Fruit fly (Drosophila melanogaster): ENCODE measurements around the gene CG13077.

The CG13077 gene

DNA sequence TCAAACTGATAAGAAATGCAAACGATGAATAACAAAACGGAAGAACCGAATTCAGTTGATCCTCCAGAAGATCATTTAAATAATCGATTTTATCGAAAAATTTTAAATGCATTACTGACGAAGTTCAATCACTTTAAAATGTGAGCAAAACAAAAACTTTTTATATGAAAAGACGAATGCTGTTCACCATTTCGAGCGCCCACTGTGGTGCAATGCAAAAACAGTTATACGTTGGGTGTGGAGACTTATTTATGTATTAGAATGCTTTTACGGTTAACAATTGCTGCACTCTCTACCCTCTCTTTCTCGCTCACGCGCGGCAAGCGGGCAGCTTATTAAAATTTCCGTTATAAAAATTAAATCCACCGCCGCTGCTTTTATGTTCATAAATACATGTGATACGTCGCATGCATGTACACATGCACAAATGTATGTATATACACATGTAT, 5.2 kb downstream of the CG13077 start (continued):
- TF ChIP-seq CG32006 (GFP tag; optimal IDR thresholded peaks at IDR 0.05): peak; percentile 69
- peak; percentile 52 for TF ChIP-seq topi (GFP tag; optimal IDR thresholded peaks at IDR 0.05)
- no peak for TF ChIP-seq Sox15 (GFP tag; optimal IDR thresholded peaks at IDR 0.05)
- TF ChIP-seq Hr4 (GFP tag; optimal IDR thresholded peaks at IDR 0.05): peak; percentile 73
- no peak for TF ChIP-seq Eip75B (GFP tag; optimal IDR thresholded peaks at IDR 0.05)

dm6 chr2L:19571574-19572495, 6.2 kb downstream of the CG13077 start:
- TF ChIP-seq CG3032 (tag; optimal IDR thresholded peaks at IDR 0.05) (peak; percentile 1), CG6276 (GFP tag; optimal IDR thresholded peaks at IDR 0.05) (no peak), Sox15 (GFP tag; optimal IDR thresholded peaks at IDR 0.05) (no peak), CG34406 (GFP tag; optimal IDR thresholded peaks at IDR 0.05) (no peak), CG15336 (GFP tag; IDR thresholded peaks at IDR 0.05) (peak; percentile 9; the same call in 1 of the 2 replicates), cyc (GFP tag; optimal IDR thresholded peaks at IDR 0.05) (no peak), CG4318 (GFP tag; optimal IDR thresholded peaks at IDR 0.05) (no peak), dsx (GFP tag; optimal IDR thresholded peaks at IDR 0.05; ENCODE audit: poor library complexity, severe bottlenecking) (peak; percentile 25), Gug (GFP tag; IDR thresholded peaks at IDR 0.05) (no peak), achi (GFP tag; optimal IDR thresholded peaks at IDR 0.05) (no peak), fd85E (GFP tag; optimal IDR thresholded peaks at IDR 0.05) (no peak), Lpt (GFP tag; optimal IDR thresholded peaks at IDR 0.05) (peak; percentile 70), CG9139 (GFP tag; optimal IDR thresholded peaks at IDR 0.05) (peak; percentile 2), svp (GFP tag) (peak; percentile 84), Met (GFP tag; optimal IDR thresholded peaks at IDR 0.05) (peak; percentile 1), Sox14 (GFP tag; optimal IDR thresholded peaks at IDR 0.05) (peak; percentile 55), CG1621 (tag; optimal IDR thresholded peaks at IDR 0.05) (no peak), CG11762 (GFP tag; optimal IDR thresholded peaks at IDR 0.05; ENCODE audit: insufficient read depth) (no peak), Smox (GFP tag; optimal IDR thresholded peaks at IDR 0.05) (no peak), CG11294 (GFP tag; IDR thresholded peaks at IDR 0.05) (no peak), vri (GFP tag; optimal IDR thresholded peaks at IDR 0.05) (peak; percentile 32), Ets21C (GFP tag; optimal IDR thresholded peaks at IDR 0.05) (no peak), Eip75B (GFP tag; optimal IDR thresholded peaks at IDR 0.05) (no peak), CG16779 (tag; optimal IDR thresholded peaks at IDR 0.05) (no peak), CG8319 (GFP tag; optimal IDR thresholded peaks at IDR 0.05) (no peak), topi (GFP tag; optimal IDR thresholded peaks at IDR 0.05) (no peak), CG11902 (GFP tag; optimal IDR thresholded peaks at IDR 0.05) (no peak), esn (GFP tag; optimal IDR thresholded peaks at IDR 0.05) (peak; percentile 2), lz (GFP tag; optimal IDR thresholded peaks at IDR 0.05) (no peak), CG10669 (GFP tag; optimal IDR thresholded peaks at IDR 0.05) (no peak), net (GFP tag; optimal IDR thresholded peaks at IDR 0.05) (no peak), acj6 (GFP tag; optimal IDR thresholded peaks at IDR 0.05) (no peak), OdsH (GFP tag; optimal IDR thresholded peaks at IDR 0.05) (no peak), salr (GFP tag; optimal IDR thresholded peaks at IDR 0.05) (peak in 1 of 2 experiments; percentile 24), Hr38 (GFP tag; optimal IDR thresholded peaks at IDR 0.05) (no peak), CG6163 (GFP tag; IDR thresholded peaks at IDR 0.05) (peak; percentile 27; the same call in 1 of the 3 replicates), Hr4 (GFP tag; optimal IDR thresholded peaks at IDR 0.05) (no peak), CG6808 (GFP tag; optimal IDR thresholded peaks at IDR 0.05) (no peak), dac (GFP tag; optimal IDR thresholded peaks at IDR 0.05) (no peak), ss (GFP tag; optimal IDR thresholded peaks at IDR 0.05) (peak in 1 of 2 experiments; percentile 39), CG6792 (GFP tag; optimal IDR thresholded peaks at IDR 0.05) (no peak), CG32006 (GFP tag; optimal IDR thresholded peaks at IDR 0.05) (no peak), Ets96B (tag; optimal IDR thresholded peaks at IDR 0.05) (no peak), fkh (GFP tag; optimal IDR thresholded peaks at IDR 0.05) (no peak)

Data from whole organism, prepupa.